Worm (Caenorhabditis elegans): ENCODE results near the gene ZK688.9.

Gene ZK688.9

ce11 chrIII:7882900-7883299, at the start of gene ZK688.9:
Gene ZK688.9 (minus strand): TSS chrIII:7883000.
- TF ChIP-seq alr-1 (tag; optimal IDR thresholded peaks at IDR 0.05) (no peak), ceh-16 (tag; optimal IDR thresholded peaks at IDR 0.05) (no peak), mbf-1 (tag; optimal IDR thresholded peaks at IDR 0.05) (no peak), unc-55 (GFP tag; optimal IDR thresholded peaks at IDR 0.05) (no peak), lsy-2 (tag; optimal IDR thresholded peaks at IDR 0.05) (no peak), Y55F3AM.14 (GFP tag; optimal IDR thresholded peaks at IDR 0.05) (no peak), fos-1 (tag; optimal IDR thresholded peaks at IDR 0.05) (no peak), F13H6.1 (tag; optimal IDR thresholded peaks at IDR 0.05) (no peak), unc-62 (GFP tag; optimal IDR thresholded peaks at IDR 0.05) (no peak), nhr-10 (tag; optimal IDR thresholded peaks at IDR 0.05) (no peak), nhr-6 (tag; optimal IDR thresholded peaks at IDR 0.05) (no peak), R02D3.7 (tag; optimal IDR thresholded peaks at IDR 0.05) (no peak), nhr-21 (tag; optimal IDR thresholded peaks at IDR 0.05) (no peak), nhr-12 (tag; optimal IDR thresholded peaks at IDR 0.05) (no peak), gmeb-1 (tag; optimal IDR thresholded peaks at IDR 0.05) (no peak), mdl-1 (tag; optimal IDR thresholded peaks at IDR 0.05) (no peak), sma-9 (GFP tag; optimal IDR thresholded peaks at IDR 0.05) (no peak), sma-9 (tag; optimal IDR thresholded peaks at IDR 0.05) (no peak), nhr-23 (tag; optimal IDR thresholded peaks at IDR 0.05) (no peak), ztf-4 (tag; optimal IDR thresholded peaks at IDR 0.05) (no peak), nhr-25 (tag; optimal IDR thresholded peaks at IDR 0.05) (no peak)

- TF ChIP-seq crh-2 (tag; optimal IDR thresholded peaks at IDR 0.05) (peak; percentile 50), dmd-4 (tag; optimal IDR thresholded peaks at IDR 0.05) (no peak), R02D3.7 (tag; optimal IDR thresholded peaks at IDR 0.05) (no peak), fos-1 (tag; optimal IDR thresholded peaks at IDR 0.05) (no peak), ceh-82 (tag; optimal IDR thresholded peaks at IDR 0.05) (no peak), nhr-77 (tag; optimal IDR thresholded peaks at IDR 0.05) (no peak), gmeb-1 (tag; optimal IDR thresholded peaks at IDR 0.05) (peak; percentile 78), F13H6.1 (tag; optimal IDR thresholded peaks at IDR 0.05) (no peak), egl-27 (tag; optimal IDR thresholded peaks at IDR 0.05) (no peak), sem-4 (tag; optimal IDR thresholded peaks at IDR 0.05) (no peak), zag-1 (tag; optimal IDR thresholded peaks at IDR 0.05) (no peak), nhr-23 (tag; optimal IDR thresholded peaks at IDR 0.05) (no peak), mdl-1 (tag; optimal IDR thresholded peaks at IDR 0.05) (no peak), ama-1 (optimal IDR thresholded peaks at IDR 0.05) (no peak), peb-1 (tag; optimal IDR thresholded peaks at IDR 0.05) (no peak), lsy-2 (tag; optimal IDR thresholded peaks at IDR 0.05) (peak; percentile 16 to 79), lin-13 (GFP tag; optimal IDR thresholded peaks at IDR 0.05) (no peak), nhr-25 (tag; optimal IDR thresholded peaks at IDR 0.05) (peak; percentile 62), unc-39 (tag; optimal IDR thresholded peaks at IDR 0.05) (no peak), C34F6.9 (tag; optimal IDR thresholded peaks at IDR 0.05) (no peak), nhr-11 (tag; optimal IDR thresholded peaks at IDR 0.05) (no peak), nhr-237 (tag; optimal IDR thresholded peaks at IDR 0.05) (no peak), ztf-11 (tag; optimal IDR thresholded peaks at IDR 0.05) (no peak), lin-39 (tag; optimal IDR thresholded peaks at IDR 0.05) (no peak), unc-55 (GFP tag; optimal IDR thresholded peaks at IDR 0.05) (peak; percentile 65), mab-5 (tag; optimal IDR thresholded peaks at IDR 0.05) (no peak), nhr-12 (tag; optimal IDR thresholded peaks at IDR 0.05) (no peak), nhr-6 (tag; optimal IDR thresholded peaks at IDR 0.05) (no peak), Y55F3AM.14 (GFP tag; optimal IDR thresholded peaks at IDR 0.05) (no peak), aly-2 (tag; optimal IDR thresholded peaks at IDR 0.05) (no peak), ZK546.5 (tag; optimal IDR thresholded peaks at IDR 0.05) (no peak), mbf-1 (tag; optimal IDR thresholded peaks at IDR 0.05) (no peak), nhr-129 (tag; optimal IDR thresholded peaks at IDR 0.05) (peak; percentile 39), ceh-16 (tag; optimal IDR thresholded peaks at IDR 0.05) (no peak), sma-9 (GFP tag; optimal IDR thresholded peaks at IDR 0.05) (no peak), sma-9 (tag; optimal IDR thresholded peaks at IDR 0.05) (no peak), unc-62 (GFP tag; optimal IDR thresholded peaks at IDR 0.05) (no peak), alr-1 (tag; optimal IDR thresholded peaks at IDR 0.05) (no peak)
Observed at ce11 chrIII:7928549-7929129, 45.8 kb upstream of the ZK688.9 start, which contains the start of the genes C29E4.13 and npp-15. Gene C29E4.13 (minus strand): TSS chrIII:7928717. Gene npp-15 (plus strand): TSS chrIII:7929043.

- TF ChIP-seq nhr-25 (tag; optimal IDR thresholded peaks at IDR 0.05) (no peak), fos-1 (tag; optimal IDR thresholded peaks at IDR 0.05) (no peak), R02D3.7 (tag; optimal IDR thresholded peaks at IDR 0.05) (no peak), ztf-1 (GFP tag; conservative IDR thresholded peaks at IDR 0.05) (no peak)
Observed at ce11 chrIII:7925968-7926367, 43.2 kb upstream of the ZK688.9 start.

Data from whole organism, L2 larva.